Worm (Caenorhabditis elegans) whole organism, late embryonic: ENCODE data around the gene map-1.

Source experiments
- F13H6.1 ChIP-seq: sonication (generic microtip); optimal IDR thresholded peaks from 2 replicates; lab custom pipeline; 2016; ENCODE audit warnings: missing genetic modification characterization, missing compliant biosample characterization
- ceh-19 ChIP-seq: fragments of 200-800 bp; sonication (Bioruptor generic); optimal IDR thresholded peaks from 2 replicates; lab custom pipeline; 2018; ENCODE audit warnings: mild to moderate bottlenecking, missing genetic modification characterization, missing compliant biosample characterization
- ceh-34 ChIP-seq: sonication (generic microtip); optimal IDR thresholded peaks from 2 replicates; lab custom pipeline; 2016; ENCODE audit warnings: mild to moderate bottlenecking, missing genetic modification characterization, missing compliant biosample characterization
- ceh-45 ChIP-seq: fragments of 200-800 bp; sonication (Bioruptor generic); IDR thresholded peaks from 2 replicates; pipeline ENCODE4 v1.3.6; 2022; ENCODE audit warnings: missing genetic modification reagents, missing genetic modification characterization, missing compliant biosample characterization
- ceh-6 ChIP-seq: fragments of 200-800 bp; sonication (Bioruptor generic); optimal IDR thresholded peaks from 2 replicates; lab custom pipeline; 2018; ENCODE audit warnings: mild to moderate bottlenecking, missing genetic modification characterization, missing compliant biosample characterization
- dmd-4 ChIP-seq: sonication (generic microtip); optimal IDR thresholded peaks from 2 replicates; lab custom pipeline; 2016; ENCODE audit warnings: borderline replicate concordance, missing genetic modification characterization, missing compliant biosample characterization
- elt-4 ChIP-seq: sonication (generic microtip); optimal IDR thresholded peaks from 2 replicates; lab custom pipeline; 2016; ENCODE audit warnings: missing genetic modification characterization, missing compliant biosample characterization
- fax-1 ChIP-seq: sonication (generic microtip); optimal IDR thresholded peaks from 2 replicates; lab custom pipeline; 2016; ENCODE audit warnings: missing genotype, missing genetic modification characterization, missing compliant biosample characterization
- fkh-10 ChIP-seq: fragments of 150-350 bp; optimal IDR thresholded peaks from 2 replicates; lab custom pipeline; 2014; ENCODE audit warnings: missing biosample characterization, missing genetic modification reagents, missing genetic modification characterization
- fkh-6 ChIP-seq: sonication (generic microtip); optimal IDR thresholded peaks from 2 replicates; lab custom pipeline; 2016; ENCODE audit warnings: missing genetic modification characterization, missing compliant biosample characterization
- gmeb-2 ChIP-seq: sonication (generic microtip); optimal IDR thresholded peaks from 2 replicates; lab custom pipeline; 2016; ENCODE audit warnings: missing genetic modification characterization, inconsistent platforms, missing compliant biosample characterization
- hlh-13 ChIP-seq: fragments of 200-800 bp; sonication (Bioruptor generic); optimal IDR thresholded peaks from 2 replicates; lab custom pipeline; 2018; ENCODE audit warnings: mild to moderate bottlenecking, missing genetic modification characterization, missing compliant biosample characterization
- hlh-30 ChIP-seq: sonication (generic microtip); optimal IDR thresholded peaks from 2 replicates; lab custom pipeline; 2017; ENCODE audit warnings: antibody characterized with exemption, missing genetic modification characterization, missing compliant biosample characterization; ENCODE audit not compliant: insufficient read depth
- hlh-6 ChIP-seq: sonication (generic microtip); optimal IDR thresholded peaks from 2 replicates; lab custom pipeline; 2016; ENCODE audit warnings: missing genotype, missing genetic modification characterization, missing compliant biosample characterization
- lim-6 ChIP-seq: sonication (generic microtip); optimal IDR thresholded peaks from 2 replicates; lab custom pipeline; 2016; ENCODE audit warnings: missing genetic modification characterization, missing compliant biosample characterization
- madf-2 ChIP-seq: sonication (generic microtip); optimal IDR thresholded peaks from 2 replicates; lab custom pipeline; 2017; ENCODE audit warnings: missing genetic modification characterization, missing compliant biosample characterization
- mec-3 ChIP-seq: sonication (generic microtip); optimal IDR thresholded peaks from 2 replicates; lab custom pipeline; 2016; ENCODE audit warnings: borderline replicate concordance, missing genetic modification characterization, missing compliant biosample characterization
- nfya-1 ChIP-seq: sonication (generic microtip); optimal IDR thresholded peaks from 2 replicates; lab custom pipeline; 2017; ENCODE audit warnings: missing genetic modification characterization, mild to moderate bottlenecking, missing compliant biosample characterization, antibody characterized with exemption, moderate library complexity
- nhr-11 ChIP-seq: fragments of 150-350 bp; optimal IDR thresholded peaks from 2 replicates; lab custom pipeline; 2014; ENCODE audit warnings: missing biosample characterization, missing genetic modification characterization
- odd-2 ChIP-seq: sonication (generic microtip); optimal IDR thresholded peaks from 2 replicates; lab custom pipeline; 2017; ENCODE audit warnings: antibody characterized with exemption, mild to moderate bottlenecking, missing genetic modification characterization, missing compliant biosample characterization
- pat-9 ChIP-seq: fragments of 200-800 bp; sonication (Bioruptor generic); optimal IDR thresholded peaks from 2 replicates; lab custom pipeline; 2018; ENCODE audit warnings: mild to moderate bottlenecking, missing genetic modification characterization, moderate library complexity, missing compliant biosample characterization
- pax-1 ChIP-seq: fragments of 150-350 bp; optimal IDR thresholded peaks from 2 replicates; lab custom pipeline; 2014; ENCODE audit warnings: missing biosample characterization, missing genetic modification characterization
- pha-2 ChIP-seq: sonication (generic microtip); optimal IDR thresholded peaks from 2 replicates; lab custom pipeline; 2017; ENCODE audit warnings: mild to moderate bottlenecking, missing genetic modification characterization, missing compliant biosample characterization
- pros-1 ChIP-seq: fragments of 150-350 bp; optimal IDR thresholded peaks from 2 replicates; lab custom pipeline; 2014; ENCODE audit warnings: missing biosample characterization, missing genetic modification reagents, missing genetic modification characterization
- syd-9 ChIP-seq: sonication (generic microtip); optimal IDR thresholded peaks from 2 replicates; lab custom pipeline; 2016; ENCODE audit warnings: mild to moderate bottlenecking, missing genetic modification characterization, moderate library complexity, missing compliant biosample characterization
- tbx-7 ChIP-seq: sonication (generic microtip); optimal IDR thresholded peaks from 2 replicates; lab custom pipeline; 2016; ENCODE audit warnings: missing genotype, missing genetic modification characterization, missing compliant biosample characterization
- unc-42 ChIP-seq: sonication (generic microtip); optimal IDR thresholded peaks from 2 replicates; lab custom pipeline; 2016; ENCODE audit warnings: missing genotype, missing genetic modification characterization, missing compliant biosample characterization
- unc-55 ChIP-seq: sonication (generic microtip); optimal IDR thresholded peaks from 2 replicates; lab custom pipeline; 2017; ENCODE audit warnings: missing biosample characterization, missing genetic modification reagents, missing genetic modification characterization
- zip-5 ChIP-seq: sonication (generic microtip); optimal IDR thresholded peaks from 2 replicates; lab custom pipeline; 2016; ENCODE audit warnings: missing genetic modification characterization, missing compliant biosample characterization
- ztf-16 ChIP-seq: sonication (generic microtip); optimal IDR thresholded peaks from 2 replicates; lab custom pipeline; 2017; ENCODE audit warnings: missing genetic modification characterization, missing compliant biosample characterization

Gene map-1

ce11 chrIV:3686765-3687164, at the start of gene map-1:
Gene map-1 (minus strand): TSS chrIV:3686865.
- no peak for TF ChIP-seq zip-5 (tag; lab: Kevin White, UChicago)
- TF ChIP-seq lim-6: no peak
- TF ChIP-seq ceh-34 (tag; lab: Kevin White, UChicago): no peak
- no peak for TF ChIP-seq elt-4 (tag; lab: Kevin White, UChicago)
- TF ChIP-seq gmeb-2 (tag; lab: Kevin White, UChicago): no peak
- no peak for TF ChIP-seq F13H6.1 (tag; lab: Kevin White, UChicago)
- no peak for TF ChIP-seq dmd-4 (tag; lab: Kevin White, UChicago)
- TF ChIP-seq pha-2 (tag; lab: Kevin White, UChicago): no peak
- TF ChIP-seq ceh-6 (GFP tag; lab: Kevin White, UChicago): no peak

- no peak for TF ChIP-seq pat-9 (tag; lab: Kevin White, UChicago)
- no peak for TF ChIP-seq tbx-7
These were observed 49.6 kb upstream of the map-1 start for ce11 chrIV:3736244-3736643.

ce11 chrIV:3733287-3733686, 46.6 kb upstream of the map-1 start:
- TF ChIP-seq pax-1 (no peak), odd-2 (tag; lab: Kevin White, UChicago) (no peak), ztf-16 (tag; lab: Kevin White, UChicago) (no peak), fkh-10 (GFP tag; lab: Kevin White, UChicago) (no peak), tbx-7 (no peak), unc-42 (tag; lab: Kevin White, UChicago) (no peak), lim-6 (no peak), mec-3 (tag; lab: Kevin White, UChicago) (no peak), hlh-13 (GFP tag; lab: Kevin White, UChicago) (no peak), nhr-11 (tag; lab: Kevin White, UChicago) (no peak), ceh-45 (GFP tag; lab: Robert Waterston, UW) (no peak)
- TF ChIP-seq, all 69 proteins: peak for 0

ce11 chrIV:3731430-3731829, 44.8 kb upstream of the map-1 start:
- TF ChIP-seq ceh-6 (GFP tag; lab: Kevin White, UChicago) (no peak), elt-4 (tag; lab: Kevin White, UChicago) (peak; percentile 67)

ce11 chrIV:3725845-3726244, 39.2 kb upstream of the map-1 start, which contains the start of gene smgl-2:
Gene smgl-2 (plus strand): TSS chrIV:3726164.
- TF ChIP-seq syd-9: no peak
- no peak for TF ChIP-seq madf-2 (tag; lab: Kevin White, UChicago)
- peak; percentile 68 for TF ChIP-seq nfya-1 (tag; lab: Kevin White, UChicago)
- peak; percentile 7 for TF ChIP-seq unc-42 (tag; lab: Kevin White, UChicago)
- TF ChIP-seq unc-55 (GFP tag; lab: Kevin White, UChicago): peak; percentile 62
- TF ChIP-seq, all 69 proteins: peak for 3

ce11 chrIV:3725361-3725760, 38.7 kb upstream of the map-1 start, which contains the start of gene Y37E11AM.2:
Gene Y37E11AM.2 (minus strand): TSS chrIV:3725461.
- TF ChIP-seq pax-1: no peak
- no peak for TF ChIP-seq pha-2 (tag; lab: Kevin White, UChicago)
- no peak for TF ChIP-seq ceh-19 (GFP tag; lab: Kevin White, UChicago)
- TF ChIP-seq hlh-6 (tag; lab: Kevin White, UChicago): no peak
- no peak for TF ChIP-seq hlh-30 (tag; lab: Kevin White, UChicago)
- no peak for TF ChIP-seq pros-1 (tag; lab: Kevin White, UChicago)
- TF ChIP-seq fkh-6 (tag; lab: Kevin White, UChicago): no peak
- no peak for TF ChIP-seq fax-1 (tag; lab: Kevin White, UChicago)
- no peak for TF ChIP-seq F13H6.1 (tag; lab: Kevin White, UChicago)
